Fruit fly (Drosophila melanogaster): ENCODE measurements around the gene Trmt61.
A peak's percentile ranks its signal among the peaks of the same experiment; 100 is the strongest.

The Trmt61 gene

DNA sequence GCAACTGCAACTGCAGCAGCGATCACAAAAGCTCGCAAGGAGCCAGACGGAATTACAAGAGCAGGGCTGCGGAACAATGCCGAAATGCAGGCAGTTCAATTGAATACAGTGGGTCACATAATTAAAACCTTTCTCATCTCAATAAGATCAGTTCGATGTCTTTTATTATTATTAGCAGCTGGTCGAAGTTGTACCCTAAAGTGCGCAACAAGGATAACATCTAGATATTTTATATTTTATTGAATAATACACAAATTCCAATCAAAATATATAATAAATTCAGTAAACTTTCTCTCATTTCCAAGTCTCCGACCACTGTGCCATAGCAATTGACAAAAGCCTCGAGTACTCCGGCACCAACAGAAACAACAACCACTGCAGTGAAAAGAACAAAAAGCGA lies 8.8 kb downstream of the Trmt61 start:
- no peak for TF ChIP-seq CG9876 (GFP tag; optimal IDR thresholded peaks at IDR 0.05)
- no peak for TF ChIP-seq hth (optimal IDR thresholded peaks at IDR 0.05)
- no peak for TF ChIP-seq Hr78 (GFP tag; optimal IDR thresholded peaks at IDR 0.05)
- TF ChIP-seq kni (GFP tag; optimal IDR thresholded peaks at IDR 0.05): no peak
- no peak for TF ChIP-seq Hr39 (optimal IDR thresholded peaks at IDR 0.05)
- TF ChIP-seq CG11093 (GFP tag; IDR thresholded peaks at IDR 0.05): no peak
- no peak for TF ChIP-seq CG4360 (GFP tag; IDR thresholded peaks at IDR 0.05)
- no peak for TF ChIP-seq CG4854 (GFP tag; optimal IDR thresholded peaks at IDR 0.05)
- TF ChIP-seq CG14050 (GFP tag; IDR thresholded peaks at IDR 0.05): no peak
- no peak for TF ChIP-seq CG32532 (GFP tag; IDR thresholded peaks at IDR 0.05)
- TF ChIP-seq sd (tag; optimal IDR thresholded peaks at IDR 0.05): no peak
- no peak for TF ChIP-seq CG10979 (tag; optimal IDR thresholded peaks at IDR 0.05)
- TF ChIP-seq crc (GFP tag; optimal IDR thresholded peaks at IDR 0.05): no peak
- no peak for TF ChIP-seq CG4282 (GFP tag; optimal IDR thresholded peaks at IDR 0.05)
- no peak for TF ChIP-seq CG34224 (GFP tag; IDR thresholded peaks at IDR 0.05; ENCODE audit: partially characterized antibody)
- TF ChIP-seq H2.0 (GFP tag; IDR thresholded peaks at IDR 0.05): no peak
- TF ChIP-seq CG12104 (GFP tag; optimal IDR thresholded peaks at IDR 0.05): no peak
- TF ChIP-seq CG1529 (GFP tag; optimal IDR thresholded peaks at IDR 0.05): no peak
- no peak for TF ChIP-seq z (GFP tag; IDR thresholded peaks at IDR 0.05)
- TF ChIP-seq dan (GFP tag; IDR thresholded peaks at IDR 0.05): no peak

dm6 chr3R:26072477-26072876 lies 13.2 kb downstream of the Trmt61 start:
- TF ChIP-seq Blimp-1 (GFP tag; optimal IDR thresholded peaks at IDR 0.05) (peak; percentile 41), dysf (GFP tag; IDR thresholded peaks at IDR 0.05) (peak; percentile 42; the same call in 1 of the 3 replicates), CG10366 (GFP tag; IDR thresholded peaks at IDR 0.05) (peak; percentile 30; the same call in 1 of the 2 replicates), CG3163 (GFP tag; optimal IDR thresholded peaks at IDR 0.05) (no peak), CG10979 (tag; optimal IDR thresholded peaks at IDR 0.05) (peak; percentile 54), gsb-n (tag; optimal IDR thresholded peaks at IDR 0.05) (peak; percentile 10), CG4854 (GFP tag; optimal IDR thresholded peaks at IDR 0.05) (no peak), CG3407 (GFP tag; optimal IDR thresholded peaks at IDR 0.05) (peak; percentile 5), sqz (GFP tag; optimal IDR thresholded peaks at IDR 0.05) (no peak), CG1602 (GFP tag; optimal IDR thresholded peaks at IDR 0.05) (peak; percentile 15), CG18262 (tag; optimal IDR thresholded peaks at IDR 0.05) (peak; percentile 38), CG34422 (GFP tag; IDR thresholded peaks at IDR 0.05) (0 out of 3 replicates have a peak, but pooled peaks have one; percentile 47), nmo (GFP tag; optimal IDR thresholded peaks at IDR 0.05) (peak; percentile 32), HLH3B (GFP tag; IDR thresholded peaks at IDR 0.05) (peak; percentile 46; the same call in 1 of the 2 replicates), BEAF-32 (GFP tag; optimal IDR thresholded peaks at IDR 0.05) (no peak), CG14710 (tag; optimal IDR thresholded peaks at IDR 0.05) (peak; percentile 0), BtbVII (GFP tag; optimal IDR thresholded peaks at IDR 0.05) (no peak), CG9437 (GFP tag; optimal IDR thresholded peaks at IDR 0.05) (no peak), zfh1 (GFP tag; IDR thresholded peaks at IDR 0.05) (peak; percentile 75), corto (GFP tag; optimal IDR thresholded peaks at IDR 0.05) (peak; percentile 10), bigmax (GFP tag; optimal IDR thresholded peaks at IDR 0.05) (no peak), CG6689 (GFP tag; IDR thresholded peaks at IDR 0.05) (peak; percentile 57), lbe (GFP tag; optimal IDR thresholded peaks at IDR 0.05) (peak; percentile 11), Lim3 (GFP tag; IDR thresholded peaks at IDR 0.05) (no peak), Ptx1 (GFP tag; IDR thresholded peaks at IDR 0.05) (peak; percentile 36; the same call in 1 of the 2 replicates), CG6683 (GFP tag; optimal IDR thresholded peaks at IDR 0.05) (no peak), CG1603 (tag; optimal IDR thresholded peaks at IDR 0.05) (peak; percentile 62), jigr1 (GFP tag; IDR thresholded peaks at IDR 0.05) (no peak), crol (GFP tag; IDR thresholded peaks at IDR 0.05) (no peak), CG14050 (GFP tag; IDR thresholded peaks at IDR 0.05) (0 out of 3 replicates have a peak, but pooled peaks have one; percentile 15), dmrt11E (tag; optimal IDR thresholded peaks at IDR 0.05) (peak; percentile 51), CG17328 (GFP tag; IDR thresholded peaks at IDR 0.05) (peak; percentile 69), CG11456 (GFP tag; IDR thresholded peaks at IDR 0.05) (0 out of 3 replicates have a peak, but pooled peaks have one; percentile 26), hkb (optimal IDR thresholded peaks at IDR 0.05) (no peak), hkb (GFP tag; IDR thresholded peaks at IDR 0.05) (0 out of 2 replicates have a peak, but pooled peaks have one; percentile 42)
